Worm (Caenorhabditis elegans) whole organism, mixed stage, embryonic: ENCODE data around the gene K08F9.1.

Experiments used
- M03D4.4 ChIP-seq: sonication (generic microtip); optimal IDR thresholded peaks from 2 replicates; lab custom pipeline; 2017; ENCODE audit warnings: mild to moderate bottlenecking, missing genetic modification characterization, missing compliant biosample characterization
- bed-3 ChIP-seq: fragments of 200-800 bp; sonication (Bioruptor generic); optimal IDR thresholded peaks from 3 replicates; lab custom pipeline; 2018; ENCODE audit warnings: mild to moderate bottlenecking, missing genetic modification characterization, moderate library complexity, missing compliant biosample characterization
- blmp-1 ChIP-seq: fragments of 150-350 bp; optimal IDR thresholded peaks from 2 replicates; lab custom pipeline; 2014; ENCODE audit warnings: missing biosample characterization, missing genetic modification characterization
- ceh-43 ChIP-seq: fragments of 200-800 bp; sonication (Bioruptor generic); optimal IDR thresholded peaks from 2 replicates; lab custom pipeline; 2018; ENCODE audit warnings: mild to moderate bottlenecking, missing genetic modification characterization, moderate library complexity, missing compliant biosample characterization
- ceh-83 ChIP-seq: fragments of 200-800 bp; sonication (Bioruptor generic); optimal IDR thresholded peaks from 2 replicates; lab custom pipeline; 2018; ENCODE audit warnings: mild to moderate bottlenecking, missing genetic modification characterization, missing compliant biosample characterization
- ces-1 ChIP-seq: fragments of 150-350 bp; optimal IDR thresholded peaks from 2 replicates; lab custom pipeline; 2014; ENCODE audit warnings: missing biosample characterization, missing genetic modification reagents, missing genetic modification characterization
- cnd-1 ChIP-seq: fragments of 200-800 bp; sonication (Bioruptor generic); optimal IDR thresholded peaks from 2 replicates; lab custom pipeline; 2018; ENCODE audit warnings: mild to moderate bottlenecking, missing genetic modification characterization, missing compliant biosample characterization
- drap-1 ChIP-seq: fragments of 200-800 bp; sonication (Bioruptor generic); optimal IDR thresholded peaks from 3 replicates; lab custom pipeline; 2018; ENCODE audit warnings: mild to moderate bottlenecking, missing genetic modification characterization, missing compliant biosample characterization
- elt-3 ChIP-seq: fragments of 150-350 bp; optimal IDR thresholded peaks from 2 replicates; lab custom pipeline; 2014; ENCODE audit warnings: missing biosample characterization, missing genetic modification characterization
- flh-1 ChIP-seq: fragments of 200-800 bp; sonication (Bioruptor generic); optimal IDR thresholded peaks from 2 replicates; lab custom pipeline; 2018; ENCODE audit warnings: mild to moderate bottlenecking, missing genetic modification characterization, moderate library complexity, missing compliant biosample characterization
- hlh-1 ChIP-seq: fragments of 150-350 bp; optimal IDR thresholded peaks from 2 replicates; lab custom pipeline; 2014; ENCODE audit warnings: missing biosample characterization, missing genetic modification reagents, missing genetic modification characterization
- lin-13 ChIP-seq: fragments of 150-350 bp; optimal IDR thresholded peaks from 2 replicates; lab custom pipeline; 2014; ENCODE audit warnings: missing biosample characterization, missing genetic modification characterization
- lin-32 ChIP-seq: fragments of 200-800 bp; sonication (Bioruptor generic); optimal IDR thresholded peaks from 2 replicates; lab custom pipeline; 2018; ENCODE audit warnings: mild to moderate bottlenecking, missing genetic modification characterization, missing compliant biosample characterization
- mab-5 ChIP-seq: fragments of 150-350 bp; optimal IDR thresholded peaks from 2 replicates; lab custom pipeline; 2014; ENCODE audit warnings: missing biosample characterization, missing genetic modification characterization
- mep-1 ChIP-seq: fragments of 150-350 bp; optimal IDR thresholded peaks from 2 replicates; lab custom pipeline; 2017; ENCODE audit warnings: missing biosample characterization, missing genetic modification reagents, missing genetic modification characterization, inconsistent platforms
- mls-2 ChIP-seq: sonication (generic microtip); optimal IDR thresholded peaks from 2 replicates; lab custom pipeline; 2016; ENCODE audit warnings: mild to moderate bottlenecking, missing genetic modification characterization, moderate library complexity, missing compliant biosample characterization
- nhr-12 ChIP-seq: fragments of 150-350 bp; optimal IDR thresholded peaks from 2 replicates; lab custom pipeline; 2014; ENCODE audit warnings: missing biosample characterization, missing genetic modification characterization
- nhr-2 ChIP-seq: fragments of 150-350 bp; optimal IDR thresholded peaks from 2 replicates; lab custom pipeline; 2014; ENCODE audit warnings: missing biosample characterization, missing genetic modification characterization
- nhr-237 ChIP-seq: fragments of 150-350 bp; optimal IDR thresholded peaks from 2 replicates; lab custom pipeline; 2014; ENCODE audit warnings: missing biosample characterization, missing genetic modification characterization
- nhr-28 ChIP-seq: fragments of 150-350 bp; optimal IDR thresholded peaks from 2 replicates; lab custom pipeline; 2014; ENCODE audit warnings: missing biosample characterization, missing genetic modification characterization
- nhr-76 ChIP-seq: sonication (generic microtip); optimal IDR thresholded peaks from 2 replicates; lab custom pipeline; 2017; ENCODE audit warnings: missing biosample characterization, missing genetic modification characterization
- pha-4 ChIP-seq: fragments of 150-350 bp; optimal IDR thresholded peaks from 2 replicates; lab custom pipeline; 2018; ENCODE audit warnings: missing biosample characterization, missing genetic modification reagents, missing genetic modification characterization
- snpc-4 ChIP-seq: fragments of 150-350 bp; optimal IDR thresholded peaks from 2 replicates; lab custom pipeline; 2014; ENCODE audit warnings: missing biosample characterization, missing genetic modification characterization
- sptf-1 ChIP-seq: sonication (generic microtip); optimal IDR thresholded peaks from 2 replicates; lab custom pipeline; 2017; ENCODE audit warnings: mild to moderate bottlenecking, missing genetic modification characterization, moderate library complexity, missing compliant biosample characterization
- tbx-8 ChIP-seq: fragments of 200-800 bp; sonication (Bioruptor generic); optimal IDR thresholded peaks from 2 replicates; lab custom pipeline; 2018; ENCODE audit warnings: mild to moderate bottlenecking, missing genetic modification characterization, moderate library complexity, missing compliant biosample characterization
- unc-39 ChIP-seq: fragments of 150-350 bp; optimal IDR thresholded peaks from 2 replicates; lab custom pipeline; 2014; ENCODE audit warnings: missing biosample characterization, missing genetic modification characterization
- ztf-11 ChIP-seq: fragments of 150-350 bp; optimal IDR thresholded peaks from 2 replicates; lab custom pipeline; 2014; ENCODE audit warnings: missing biosample characterization, missing genetic modification characterization

The K08F9.1 gene

DNA sequence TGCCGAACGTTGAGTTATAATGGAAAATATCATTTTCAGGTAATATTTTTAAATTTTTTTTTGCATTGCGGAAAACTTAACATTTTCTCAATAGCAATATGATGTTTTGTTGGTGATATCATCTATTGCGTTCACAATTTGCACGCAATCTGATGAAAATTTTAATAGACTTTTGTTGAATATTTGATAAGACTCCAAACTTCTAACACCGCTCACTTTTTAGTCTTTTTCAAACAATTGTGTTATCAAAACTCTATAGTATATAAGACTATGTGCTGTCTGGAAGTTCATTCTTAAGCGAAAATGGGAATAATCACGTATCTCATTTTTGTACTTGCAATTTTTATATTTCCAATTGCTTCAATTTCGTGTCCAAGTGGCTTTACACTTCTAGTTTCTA lies 32.3 kb upstream of the K08F9.1 start, which contains the start of gene clec-47:
clec-47 (plus strand) TSS at position 301 of the 400 bp plus-strand sequence.
- no peak for TF ChIP-seq elt-3 (tag; lab: Kevin White, UChicago)
- no peak for TF ChIP-seq bed-3 (GFP tag; lab: Kevin White, UChicago)

DNA sequence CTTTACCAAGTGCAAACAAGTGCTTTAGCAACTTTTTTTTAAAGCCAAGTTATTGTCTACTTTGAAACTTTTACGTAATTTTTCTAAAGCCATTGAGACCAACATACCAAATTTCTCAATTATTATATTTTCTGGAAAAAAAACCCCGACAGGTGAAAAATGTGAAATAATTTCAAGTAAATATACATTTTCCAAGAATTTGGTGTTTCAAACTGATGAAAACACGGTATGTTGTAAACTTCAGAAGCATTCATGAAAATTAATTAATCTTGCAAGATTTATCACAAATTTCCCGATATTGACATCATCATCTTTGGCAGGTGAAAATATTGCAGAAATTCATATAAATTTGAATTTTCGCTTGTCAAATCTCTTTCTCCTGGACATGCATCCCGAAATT lies 19.5 kb upstream of the K08F9.1 start, which contains the start of gene srz-11:
srz-11 (plus strand) TSS at position 386 of the 400 bp plus-strand sequence.
- TF ChIP-seq blmp-1 = no peak
- TF ChIP-seq ceh-83 = no peak
- TF ChIP-seq lin-32 (GFP tag; lab: Kevin White, UChicago) = no peak
- no peak for TF ChIP-seq M03D4.4 (tag; lab: Kevin White, UChicago)
- no peak for TF ChIP-seq ces-1
- TF ChIP-seq mls-2 (tag; lab: Kevin White, UChicago) = no peak
- TF ChIP-seq lin-13 (tag; lab: Kevin White, UChicago) = no peak
- TF ChIP-seq unc-39 (tag; lab: Kevin White, UChicago) = no peak
- TF ChIP-seq hlh-1 (tag; lab: Kevin White, UChicago) = no peak
- no peak for TF ChIP-seq nhr-2 (tag; lab: Kevin White, UChicago)

DNA sequence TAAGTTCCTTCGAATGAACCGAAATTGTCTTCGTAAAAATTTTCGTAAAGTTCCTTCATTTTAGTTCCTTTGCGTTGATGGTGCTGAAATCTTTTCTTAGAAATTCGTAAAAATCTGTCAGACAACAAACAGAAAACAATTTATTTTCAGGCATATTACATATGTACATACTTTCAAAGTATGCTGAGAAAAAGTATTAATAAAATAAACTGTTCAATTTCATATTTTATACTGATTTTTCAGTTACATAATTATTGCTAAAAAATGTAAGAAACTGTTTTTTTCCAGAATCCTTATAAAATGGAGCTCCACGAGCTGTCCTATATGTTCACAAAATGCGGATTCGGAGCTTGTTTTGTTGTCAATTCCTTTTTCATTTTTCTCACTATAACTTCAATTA lies 15.5 kb upstream of the K08F9.1 start, which contains the start of gene str-45:
str-45 (plus strand) TSS at position 301 of the 400 bp plus-strand sequence.
- no peak for TF ChIP-seq mep-1 (tag; lab: Kevin White, UChicago)
- TF ChIP-seq mab-5 (tag; lab: Kevin White, UChicago) = no peak
- TF ChIP-seq nhr-12 (tag; lab: Kevin White, UChicago) = no peak
- no peak for TF ChIP-seq elt-3 (tag; lab: Kevin White, UChicago)
- TF ChIP-seq unc-39 (tag; lab: Kevin White, UChicago) = no peak
- TF ChIP-seq ces-1 = no peak
- TF ChIP-seq flh-1 (GFP tag; lab: Kevin White, UChicago) = no peak

ce11 chrV:15156504-15156903 lies 13.3 kb upstream of the K08F9.1 start:
- TF ChIP-seq nhr-28 (tag; lab: Kevin White, UChicago) (no peak), M03D4.4 (tag; lab: Kevin White, UChicago) (no peak), mep-1 (tag; lab: Kevin White, UChicago) (no peak), hlh-1 (tag; lab: Kevin White, UChicago) (no peak), elt-3 (tag; lab: Kevin White, UChicago) (no peak), unc-39 (tag; lab: Kevin White, UChicago) (no peak), drap-1 (GFP tag; lab: Kevin White, UChicago) (no peak), nhr-237 (tag; lab: Kevin White, UChicago) (no peak), blmp-1 (no peak), lin-13 (tag; lab: Kevin White, UChicago) (no peak), sptf-1 (tag; lab: Kevin White, UChicago) (no peak), pha-4 (tag; lab: Kevin White, UChicago) (no peak), bed-3 (GFP tag; lab: Kevin White, UChicago) (no peak), nhr-12 (tag; lab: Kevin White, UChicago) (no peak), tbx-8 (GFP tag; lab: Kevin White, UChicago) (no peak), nhr-76 (tag; lab: Kevin White, UChicago) (no peak), ztf-11 (tag; lab: Kevin White, UChicago) (no peak)

- TF ChIP-seq elt-3 (tag; lab: Kevin White, UChicago) (no peak), nhr-28 (tag; lab: Kevin White, UChicago) (no peak), cnd-1 (tag; lab: Kevin White, UChicago) (no peak), nhr-12 (tag; lab: Kevin White, UChicago) (no peak), ceh-43 (GFP tag; lab: Kevin White, UChicago) (no peak), ceh-83 (no peak), tbx-8 (GFP tag; lab: Kevin White, UChicago) (no peak), bed-3 (GFP tag; lab: Kevin White, UChicago) (no peak), snpc-4 (tag; lab: Kevin White, UChicago) (no peak), lin-32 (GFP tag; lab: Kevin White, UChicago) (no peak), M03D4.4 (tag; lab: Kevin White, UChicago) (no peak)
- TF ChIP-seq, all 35 proteins: peak for 0
These were observed 10.1 kb upstream of the K08F9.1 start, which contains the start of gene srh-55 for ce11 chrV:15153277-15153676. srh-55 (plus strand) TSS chrV:15153577.

ce11 chrV:15152010-15152409 lies 8.8 kb upstream of the K08F9.1 start:
- no peak for TF ChIP-seq ceh-43 (GFP tag; lab: Kevin White, UChicago)
